Fruit fly (Drosophila melanogaster) whole organism, embryonic: ENCODE data around the gene mRpS7.

Source experiments
- Atf-2 ChIP-seq: fragments of 200-800 bp; sonication (Bioruptor generic); optimal IDR thresholded peaks from 2 replicates; lab custom pipeline; 2016; ENCODE audit warnings: missing biosample characterization, missing genetic modification characterization
- C15 ChIP-seq: fragments of 200-800 bp; sonication (Bioruptor generic); IDR thresholded peaks from 3 replicates; pipeline ENCODE4 v1.3.6; 2022; ENCODE audit warnings: missing biosample characterization, missing genetic modification characterization
- CG10462 ChIP-seq: fragments of 200-800 bp; sonication (Bioruptor generic); optimal IDR thresholded peaks from 2 replicates; lab custom pipeline; 2016; ENCODE audit warnings: missing biosample characterization, missing genetic modification characterization
- CG1233 ChIP-seq: fragments of 200-800 bp; sonication (Bioruptor generic); optimal IDR thresholded peaks from 4 replicates; lab custom pipeline; 2018; ENCODE audit warnings: missing biosample characterization, mild to moderate bottlenecking, missing genetic modification characterization
- CG13123 ChIP-seq: fragments of 200-800 bp; sonication (Bioruptor generic); optimal IDR thresholded peaks from 2 replicates; lab custom pipeline; 2016; ENCODE audit warnings: missing biosample characterization, missing genetic modification characterization
- CG14050 ChIP-seq: fragments of 200-800 bp; sonication (Bioruptor generic); IDR thresholded peaks from 3 replicates; pipeline ENCODE4 v1.3.6; 2022; ENCODE audit warnings: missing biosample characterization, missing genetic modification characterization
- CG14965 ChIP-seq: fragments of 200-800 bp; sonication (Bioruptor generic); optimal IDR thresholded peaks from 2 replicates; lab custom pipeline; 2016; ENCODE audit warnings: missing biosample characterization, missing genetic modification characterization, borderline replicate concordance
- CG15696 ChIP-seq: fragments of 200-800 bp; sonication (Bioruptor generic); optimal IDR thresholded peaks from 2 replicates; lab custom pipeline; 2019; ENCODE audit warnings: missing biosample characterization, mild to moderate bottlenecking, missing genetic modification characterization, moderate library complexity
- CG2129 ChIP-seq: fragments of 200-800 bp; sonication (Bioruptor generic); IDR thresholded peaks from 2 replicates; pipeline ENCODE4 v1.3.6; 2022; ENCODE audit warnings: missing biosample characterization, missing genetic modification characterization; ENCODE audit not compliant: partially characterized antibody
- CG2712 ChIP-seq: fragments of 200-800 bp; optimal IDR thresholded peaks from 3 replicates; lab custom pipeline; 2019; ENCODE audit warnings: missing biosample characterization, mild to moderate bottlenecking, missing genetic modification characterization, moderate library complexity
- CG2889 ChIP-seq: fragments of 200-800 bp; sonication (Bioruptor generic); IDR thresholded peaks from 3 replicates; pipeline ENCODE4 v1.3.6; 2022; ENCODE audit warnings: missing biosample characterization, missing genetic modification characterization
- CG30431 ChIP-seq: fragments of 200-800 bp; sonication (Bioruptor generic); optimal IDR thresholded peaks from 2 replicates; lab custom pipeline; 2017; ENCODE audit warnings: missing biosample characterization, missing genetic modification characterization
- CG3065 ChIP-seq: fragments of 200-800 bp; sonication (Bioruptor generic); optimal IDR thresholded peaks from 2 replicates; lab custom pipeline; 2016; ENCODE audit warnings: missing biosample characterization, missing genetic modification characterization
- CG33557 ChIP-seq: fragments of 200-800 bp; sonication (Bioruptor generic); optimal IDR thresholded peaks from 2 replicates; lab custom pipeline; 2019; ENCODE audit warnings: missing biosample characterization, mild to moderate bottlenecking, missing genetic modification characterization, moderate library complexity
- CG34376 ChIP-seq: fragments of 200-800 bp; sonication (Bioruptor generic); optimal IDR thresholded peaks from 2 replicates; lab custom pipeline; 2018; ENCODE audit warnings: missing biosample characterization, mild to moderate bottlenecking, missing genetic modification characterization
- CG4730 ChIP-seq: fragments of 200-800 bp; sonication (Bioruptor generic); IDR thresholded peaks from 2 replicates; pipeline ENCODE4 v1.3.6; 2022; ENCODE audit warnings: missing biosample characterization, missing genetic modification characterization
- CG6765 ChIP-seq: fragments of 200-800 bp; sonication (Bioruptor generic); optimal IDR thresholded peaks from 3 replicates; lab custom pipeline; 2017; ENCODE audit warnings: missing biosample characterization, mild to moderate bottlenecking, missing genetic modification characterization
- CG7786 ChIP-seq: fragments of 200-800 bp; sonication (Bioruptor generic); optimal IDR thresholded peaks from 2 replicates; lab custom pipeline; 2016; ENCODE audit warnings: missing biosample characterization, missing genetic modification characterization
- CG9817 ChIP-seq: fragments of 200-800 bp; sonication (Bioruptor generic); optimal IDR thresholded peaks from 2 replicates; lab custom pipeline; 2018; ENCODE audit warnings: missing biosample characterization, mild to moderate bottlenecking, missing genetic modification characterization, moderate library complexity
- CrebB ChIP-seq: fragments of 200-800 bp; sonication (Bioruptor generic); optimal IDR thresholded peaks from 3 replicates; lab custom pipeline; 2018; ENCODE audit warnings: missing biosample characterization, mild to moderate bottlenecking, missing genetic modification characterization
- Dad ChIP-seq: fragments of 200-800 bp; sonication (Bioruptor generic); optimal IDR thresholded peaks from 3 replicates; lab custom pipeline; 2016; ENCODE audit warnings: missing biosample characterization, missing genetic modification characterization
- Dip3 ChIP-seq: fragments of 200-800 bp; sonication (Bioruptor generic); optimal IDR thresholded peaks from 3 replicates; lab custom pipeline; 2016; ENCODE audit warnings: missing biosample characterization, missing genetic modification characterization
- Dref ChIP-seq: fragments of 200-800 bp; sonication (Bioruptor generic); IDR thresholded peaks from 2 replicates; pipeline ENCODE4 v1.3.6; 2022; ENCODE audit warnings: missing biosample characterization, missing genetic modification characterization
- GATAe ChIP-seq: fragments of 200-800 bp; sonication (Bioruptor generic); conservative IDR thresholded peaks from 2 replicates; pipeline ENCODE4 v1.3.6; 2022; ENCODE audit warnings: missing biosample characterization, missing genetic modification characterization
- Gug ChIP-seq: fragments of 200-800 bp; sonication (Bioruptor generic); IDR thresholded peaks from 4 replicates; pipeline ENCODE4 v1.3.6; 2022; ENCODE audit warnings: missing biosample characterization, missing genetic modification characterization
- Hr78 ChIP-seq, 2 experiments: fragments of 200-800 bp in 1 of 2; fragments of >200 bp in 1 of 2; sonication (Bioruptor generic) in 1 of 2; optimal IDR thresholded peaks; 2 replicates each; lab custom pipeline; 2017 to 2019; ENCODE audit warnings: missing biosample characterization in 2 of 2, missing genetic modification characterization in 2 of 2, mild to moderate bottlenecking in 1 of 2, moderate library complexity in 1 of 2
- Hsf ChIP-seq: fragments of 200-800 bp; sonication (Bioruptor generic); optimal IDR thresholded peaks from 3 replicates; lab custom pipeline; 2016; ENCODE audit warnings: missing biosample characterization, missing genetic modification characterization
- MTF-1 ChIP-seq: fragments of 200-800 bp; sonication (Bioruptor generic); optimal IDR thresholded peaks from 2 replicates; lab custom pipeline; 2018; ENCODE audit warnings: missing biosample characterization, mild to moderate bottlenecking, missing genetic modification characterization, borderline replicate concordance
- Nf-YC ChIP-seq: fragments of 200-800 bp; optimal IDR thresholded peaks from 3 replicates; lab custom pipeline; 2019; ENCODE audit warnings: missing biosample characterization, mild to moderate bottlenecking, missing genetic modification characterization, moderate library complexity
- Oli ChIP-seq: fragments of 200-800 bp; sonication (Bioruptor generic); optimal IDR thresholded peaks from 2 replicates; lab custom pipeline; 2018; ENCODE audit warnings: missing biosample characterization, mild to moderate bottlenecking, missing genetic modification characterization, moderate library complexity
- Pdp1 ChIP-seq, 2 experiments: fragments of 200-800 bp; sonication (Bioruptor generic); optimal IDR thresholded peaks; 3 replicates each; lab custom pipeline; 2016; ENCODE audit warnings: missing biosample characterization in 2 of 2, missing genetic modification characterization in 2 of 2, mild to moderate bottlenecking in 1 of 2, moderate library complexity in 1 of 2
- Tbp ChIP-seq: fragments of >200 bp; optimal IDR thresholded peaks from 2 replicates; lab custom pipeline; 2018; ENCODE audit warnings: missing biosample characterization, missing genetic modification characterization
- Vsx1 ChIP-seq: fragments of 200-800 bp; sonication (Bioruptor generic); optimal IDR thresholded peaks from 2 replicates; lab custom pipeline; 2017; ENCODE audit warnings: missing biosample characterization, mild to moderate bottlenecking, missing genetic modification characterization, missing genetic modification reagents
- az2 ChIP-seq: fragments of 200-800 bp; sonication (Bioruptor generic); optimal IDR thresholded peaks from 3 replicates; lab custom pipeline; 2016; ENCODE audit warnings: missing biosample characterization, missing genetic modification characterization
- bsh ChIP-seq, 2 experiments: fragments of 200-800 bp; sonication (Bioruptor generic); optimal IDR thresholded peaks; 2 replicates each; lab custom pipeline; 2017 to 2018; ENCODE audit warnings: mild to moderate bottlenecking in 2 of 2, missing biosample characterization in 2 of 2, missing genetic modification characterization in 2 of 2, moderate library complexity in 1 of 2
- chn ChIP-seq: fragments of 200-800 bp; sonication (Bioruptor generic); optimal IDR thresholded peaks from 2 replicates; lab custom pipeline; 2016; ENCODE audit warnings: missing biosample characterization, missing genetic modification characterization
- croc ChIP-seq: fragments of 200-800 bp; sonication (Bioruptor generic); conservative IDR thresholded peaks from 3 replicates; pipeline ENCODE4 v1.3.6; 2022; ENCODE audit warnings: missing biosample characterization, missing genetic modification characterization
- dmrt11E ChIP-seq: fragments of 200-800 bp; sonication (Bioruptor generic); optimal IDR thresholded peaks from 3 replicates; lab custom pipeline; 2018; ENCODE audit warnings: missing biosample characterization, mild to moderate bottlenecking, missing genetic modification characterization, moderate library complexity
- gcm2 ChIP-seq: fragments of 200-800 bp; sonication (Bioruptor generic); optimal IDR thresholded peaks from 2 replicates; lab custom pipeline; 2016; ENCODE audit warnings: missing biosample characterization, missing genetic modification characterization
- gt ChIP-seq: fragments of 200-800 bp; sonication (Bioruptor generic); IDR thresholded peaks from 2 replicates; pipeline ENCODE4 v1.3.6; 2022; ENCODE audit warnings: missing biosample characterization, missing genetic modification characterization
- ind ChIP-seq: fragments of 200-800 bp; sonication (Bioruptor generic); optimal IDR thresholded peaks from 3 replicates; lab custom pipeline; 2016; ENCODE audit warnings: missing biosample characterization, missing genetic modification characterization
- maf-S ChIP-seq: fragments of 200-800 bp; sonication (Bioruptor generic); optimal IDR thresholded peaks from 2 replicates; lab custom pipeline; 2016; ENCODE audit warnings: missing biosample characterization, missing genetic modification characterization
- oc ChIP-seq: fragments of 200-800 bp; sonication (Bioruptor generic); optimal IDR thresholded peaks from 2 replicates; lab custom pipeline; 2018; ENCODE audit warnings: missing biosample characterization, mild to moderate bottlenecking, missing genetic modification characterization, moderate library complexity
- pb ChIP-seq: fragments of 200-800 bp; sonication (Bioruptor generic); optimal IDR thresholded peaks from 3 replicates; lab custom pipeline; 2016; ENCODE audit warnings: missing biosample characterization, missing genetic modification characterization
- rib ChIP-seq: fragments of 200-800 bp; sonication (Bioruptor generic); IDR thresholded peaks from 2 replicates; pipeline ENCODE4 v1.3.6; 2022; ENCODE audit warnings: missing biosample characterization, missing genetic modification characterization
- sens ChIP-seq: fragments of 200-800 bp; sonication (Bioruptor generic); peaks from one replicate; lab custom pipeline; 2016; ENCODE audit warnings: missing biosample characterization, missing genetic modification characterization
- slou ChIP-seq: fragments of 200-800 bp; sonication (Bioruptor generic); optimal IDR thresholded peaks from 3 replicates; lab custom pipeline; 2016; ENCODE audit warnings: missing biosample characterization, missing genetic modification characterization
- trh ChIP-seq: fragments of 200-800 bp; sonication (Bioruptor generic); optimal IDR thresholded peaks from 2 replicates; lab custom pipeline; 2016; ENCODE audit warnings: missing biosample characterization, missing genetic modification characterization
- twi ChIP-seq: fragments of 200-800 bp; optimal IDR thresholded peaks from 2 replicates; lab custom pipeline; 2019; ENCODE audit warnings: missing biosample characterization, mild to moderate bottlenecking, missing genetic modification characterization, moderate library complexity
- vnd ChIP-seq: fragments of 200-800 bp; sonication (Bioruptor generic); IDR thresholded peaks from 3 replicates; pipeline ENCODE4 v1.3.6; 2022; ENCODE audit warnings: missing biosample characterization, missing genetic modification characterization; ENCODE audit not compliant: partially characterized antibody
- zf30C ChIP-seq: fragments of 200-800 bp; sonication (Bioruptor generic); optimal IDR thresholded peaks from 3 replicates; lab custom pipeline; 2018; ENCODE audit warnings: missing biosample characterization, mild to moderate bottlenecking, missing genetic modification characterization

Gene mRpS7

DNA sequence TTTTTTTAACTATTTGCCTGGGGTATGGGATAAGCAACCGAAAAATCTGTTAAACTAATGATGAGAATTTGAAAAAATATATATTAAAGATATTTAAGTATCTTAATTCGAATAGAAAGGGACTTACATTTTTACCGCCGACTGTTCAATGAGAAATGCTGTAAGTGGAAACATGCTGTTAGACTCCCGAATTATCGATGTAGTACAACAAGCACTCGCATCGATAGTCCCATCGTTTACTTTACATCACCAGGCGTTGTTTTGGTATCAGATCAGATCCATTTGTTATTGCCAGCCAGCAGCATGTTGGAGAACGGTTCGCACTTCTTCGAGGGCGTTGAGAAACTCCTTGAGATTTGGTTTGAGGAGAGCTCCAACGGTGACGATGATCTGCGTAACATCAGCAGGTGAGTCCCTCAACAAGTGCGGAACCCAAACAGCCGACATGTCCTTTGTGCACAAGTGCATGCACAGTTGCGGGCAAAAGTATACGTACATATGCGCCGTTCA, 47.2 kb upstream of the mRpS7 start, which contains the start of gene SamDC (continued):
- peak; percentile 17 for TF ChIP-seq twi
- peak; percentile 36 for TF ChIP-seq Hsf (GFP tag; lab: Kevin White, UChicago)
- no peak for TF ChIP-seq maf-S (GFP tag; lab: Kevin White, UChicago)
- TF ChIP-seq CG15696 (tag; lab: Kevin White, UChicago), result peak; percentile 23
- no peak for TF ChIP-seq croc
- TF ChIP-seq Tbp, result no peak
- TF ChIP-seq Atf-2 (GFP tag; lab: Kevin White, UChicago), result no peak
- TF ChIP-seq az2 (GFP tag; lab: Kevin White, UChicago), result peak; percentile 53
- TF ChIP-seq ind (GFP tag; lab: Kevin White, UChicago), result peak; percentile 25
- no peak for TF ChIP-seq Vsx1 (GFP tag; lab: Kevin White, UChicago)
- no peak for TF ChIP-seq Nf-YC
- peak; percentile 91 for TF ChIP-seq Dref (GFP tag; lab: Robert Waterston, UW)
- peak; percentile 19; the same call in 1 of the 3 replicates for TF ChIP-seq CG14050 (GFP tag; lab: Robert Waterston, UW)
- no peak for TF ChIP-seq GATAe (GFP tag; lab: Robert Waterston, UW)
- TF ChIP-seq bsh (GFP tag; optimal IDR thresholded peaks at IDR 0.05; lab: Kevin White, UChicago), result peak in 1 of 2 experiments; percentile 49
- TF ChIP-seq CG3065 (GFP tag; lab: Kevin White, UChicago), result no peak
- peak; percentile 2 to 82 for TF ChIP-seq Pdp1 (GFP tag; optimal IDR thresholded peaks at IDR 0.05; lab: Kevin White, UChicago)
- TF ChIP-seq CG2712, result peak; percentile 53
- peak; percentile 71 for TF ChIP-seq CG34376
- TF ChIP-seq CG2889, result no peak
- TF ChIP-seq CG14965 (GFP tag; lab: Kevin White, UChicago), result no peak
- TF ChIP-seq CG13123 (GFP tag; lab: Kevin White, UChicago), result peak; percentile 12
- TF ChIP-seq MTF-1 (GFP tag; lab: Kevin White, UChicago), result no peak
- peak; percentile 84 for TF ChIP-seq sens
- peak; percentile 24 for TF ChIP-seq Dip3 (GFP tag; lab: Kevin White, UChicago)
- peak; percentile 38 for TF ChIP-seq dmrt11E (tag; lab: Kevin White, UChicago)
- peak; percentile 29 for TF ChIP-seq CG9817
- no peak for TF ChIP-seq slou (GFP tag; lab: Kevin White, UChicago)
- TF ChIP-seq CG7786 (GFP tag; lab: Kevin White, UChicago), result peak; percentile 16
- TF ChIP-seq CG30431 (GFP tag; lab: Kevin White, UChicago), result no peak
- TF ChIP-seq gcm2, result no peak
- TF ChIP-seq rib, result no peak
- peak; percentile 18 for TF ChIP-seq CrebB (tag; lab: Kevin White, UChicago)
- peak; percentile 39 for TF ChIP-seq pb (GFP tag; lab: Kevin White, UChicago)
- TF ChIP-seq Dad (GFP tag; lab: Kevin White, UChicago), result peak; percentile 5
- TF ChIP-seq Hr78 (GFP tag; optimal IDR thresholded peaks at IDR 0.05; lab: Kevin White, UChicago), result peak in 1 of 2 experiments; percentile 67
- peak; percentile 10 for TF ChIP-seq chn (GFP tag; lab: Kevin White, UChicago)
- TF ChIP-seq zf30C, result no peak
- TF ChIP-seq Oli (tag; lab: Kevin White, UChicago), result no peak
- TF ChIP-seq gt, result no peak
- TF ChIP-seq trh (GFP tag; lab: Kevin White, UChicago), result no peak
- no peak for TF ChIP-seq oc (tag; lab: Kevin White, UChicago)
- no peak for TF ChIP-seq CG1233
- TF ChIP-seq C15, result no peak
- no peak for TF ChIP-seq Gug (GFP tag; lab: Robert Waterston, UW)
- no peak for TF ChIP-seq CG10462 (GFP tag; lab: Kevin White, UChicago)
- TF ChIP-seq CG33557 (GFP tag; lab: Kevin White, UChicago), result no peak
- peak; percentile 31 for TF ChIP-seq CG6765
- peak; percentile 59; the same call in 2 of the 3 replicates for TF ChIP-seq vnd
- TF ChIP-seq CG2129 (GFP tag; lab: Robert Waterston, UW), result peak; percentile 57; the same call in 1 of the 2 replicates
- no peak for TF ChIP-seq CG4730 (GFP tag; lab: Robert Waterston, UW)
